Worm (Caenorhabditis elegans): ENCODE data around the gene Y46B2A.4.
A peak's percentile ranks its signal among the peaks of the same experiment; 100 is the strongest.

Y46B2A.4 gene

ce11 chrII:869316-869715, 7.7 kb downstream of the Y46B2A.4 start:
- TF ChIP-seq unc-62 (GFP tag; optimal IDR thresholded peaks at IDR 0.05 in 1 of 2) (peak in 1 of 2 experiments; percentile 84), unc-62 (tag; optimal IDR thresholded peaks at IDR 0.05) (no peak), dve-1 (tag; optimal IDR thresholded peaks at IDR 0.05; ENCODE audit: insufficient read depth) (no peak), aha-1 (tag) (peak; percentile 68), set-16 (GFP tag; IDR thresholded peaks at IDR 0.05) (no peak)

- TF ChIP-seq D1046.2 (GFP tag; IDR thresholded peaks at IDR 0.05) (no peak), nhr-25 (tag; optimal IDR thresholded peaks at IDR 0.05; ENCODE audit: borderline replicate concordance, insufficient read depth) (no peak), F44E2.7 (GFP tag; IDR thresholded peaks at IDR 0.05) (no peak), pqm-1 (tag; optimal IDR thresholded peaks at IDR 0.05) (peak; percentile 37), fos-1 (tag; optimal IDR thresholded peaks at IDR 0.05) (no peak), mep-1 (tag; optimal IDR thresholded peaks at IDR 0.05) (peak; percentile 60), nhr-237 (tag; optimal IDR thresholded peaks at IDR 0.05) (no peak), nhr-28 (tag; optimal IDR thresholded peaks at IDR 0.05) (peak; percentile 12), dmd-9 (GFP tag; IDR thresholded peaks at IDR 0.05) (no peak), mes-2 (tag; optimal IDR thresholded peaks at IDR 0.05; ENCODE audit: poor library complexity, severe bottlenecking) (peak; percentile 48), mxl-3 (GFP tag; optimal IDR thresholded peaks at IDR 0.05) (peak; percentile 60), mdl-1 (tag; optimal IDR thresholded peaks at IDR 0.05) (peak in 1 of 2 experiments; percentile 30), aha-1 (tag) (peak; percentile 6), lsy-2 (tag; optimal IDR thresholded peaks at IDR 0.05) (peak in 1 of 2 experiments; percentile 69), lin-39 (tag; optimal IDR thresholded peaks at IDR 0.05) (no peak), nhr-111 (GFP tag; optimal IDR thresholded peaks at IDR 0.05) (no peak), zip-11 (GFP tag; IDR thresholded peaks at IDR 0.05) (no peak), duxl-1 (tag; optimal IDR thresholded peaks at IDR 0.05; ENCODE audit: poor library complexity) (peak; percentile 28), unc-62 (GFP tag; optimal IDR thresholded peaks at IDR 0.05 in 1 of 2) (peak in 1 of 2 experiments; percentile 82), unc-62 (tag; optimal IDR thresholded peaks at IDR 0.05) (no peak), R02D3.7 (tag; optimal IDR thresholded peaks at IDR 0.05) (no peak), fkh-10 (GFP tag; optimal IDR thresholded peaks at IDR 0.05) (no peak), set-16 (GFP tag; IDR thresholded peaks at IDR 0.05) (no peak), dpl-1 (GFP tag; optimal IDR thresholded peaks at IDR 0.05) (peak; percentile 57), hlh-11 (tag; optimal IDR thresholded peaks at IDR 0.05) (peak; percentile 28), ctbp-1 (GFP tag; IDR thresholded peaks at IDR 0.05) (peak; percentile 53; the same call in 1 of the 2 replicates), ZK337.2 (GFP tag; IDR thresholded peaks at IDR 0.05) (no peak), rbr-2 (tag; optimal IDR thresholded peaks at IDR 0.05) (peak; percentile 50), lin-1 (GFP tag; IDR thresholded peaks at IDR 0.05) (peak; percentile 24; the same call in 1 of the 2 replicates), daf-16 (GFP tag; optimal IDR thresholded peaks at IDR 0.05) (no peak), daf-16 (tag; optimal IDR thresholded peaks at IDR 0.05) (peak; percentile 13), madf-5 (GFP tag; IDR thresholded peaks at IDR 0.05) (no peak), lin-13 (GFP tag; optimal IDR thresholded peaks at IDR 0.05) (peak; percentile 61), nhr-48 (tag; optimal IDR thresholded peaks at IDR 0.05) (peak; percentile 16), vab-7 (GFP tag; IDR thresholded peaks at IDR 0.05) (0 out of 2 replicates have a peak, but pooled peaks have one; percentile 5), mxl-2 (GFP tag; conservative IDR thresholded peaks at IDR 0.05) (0 out of 2 replicates have a peak, but pooled peaks have one; percentile 8), ceh-32 (tag; optimal IDR thresholded peaks at IDR 0.05; ENCODE audit: poor library complexity) (no peak), F26F4.8 (GFP tag; conservative IDR thresholded peaks at IDR 0.05) (no peak), spr-3 (GFP tag; optimal IDR thresholded peaks at IDR 0.05) (no peak), dve-1 (tag; optimal IDR thresholded peaks at IDR 0.05; ENCODE audit: insufficient read depth) (peak; percentile 43), sdz-12 (GFP tag; optimal IDR thresholded peaks at IDR 0.05) (no peak), lin-29 (GFP tag; IDR thresholded peaks at IDR 0.05) (no peak), nhr-77 (tag; optimal IDR thresholded peaks at IDR 0.05) (peak; percentile 21), dmd-6 (GFP tag; IDR thresholded peaks at IDR 0.05) (peak; percentile 70), nhr-11 (tag; optimal IDR thresholded peaks at IDR 0.05) (no peak), lin-38 (GFP tag; IDR thresholded peaks at IDR 0.05) (no peak)
Measured at ce11 chrII:872993-873787, 11.5 kb downstream of the Y46B2A.4 start, which contains the start of gene alg-2. TSS of gene alg-2 (plus strand) at chrII:873212.
